Fruit fly (Drosophila melanogaster) whole organism, prepupa: Measurements from ENCODE around the gene Mi-2.

Experiments
- Blimp-1 ChIP-seq: fragments of 200-800 bp; sonication (Bioruptor generic); optimal IDR thresholded peaks from 3 replicates; lab custom pipeline; 2017; ENCODE audit warnings: missing biosample characterization, missing genetic modification characterization, mild to moderate bottlenecking, moderate library complexity, missing genetic modification reagents
- CG6808 ChIP-seq: fragments of 200-800 bp; sonication (Bioruptor generic); optimal IDR thresholded peaks from 3 replicates; lab custom pipeline; 2017; ENCODE audit warnings: missing biosample characterization, missing genetic modification characterization, mild to moderate bottlenecking, moderate library complexity, missing genetic modification reagents
- CG6854 ChIP-seq: fragments of 200-800 bp; sonication (Bioruptor generic); optimal IDR thresholded peaks from 2 replicates; lab custom pipeline; 2017; ENCODE audit warnings: missing biosample characterization, mild to moderate bottlenecking, missing genetic modification characterization
- CG7368 ChIP-seq: fragments of 200-800 bp; sonication (Bioruptor generic); optimal IDR thresholded peaks from 3 replicates; lab custom pipeline; 2016; ENCODE audit warnings: missing biosample characterization, missing genetic modification characterization
- Ets96B ChIP-seq: fragments of 200-800 bp; optimal IDR thresholded peaks from 2 replicates; lab custom pipeline; 2019; ENCODE audit warnings: missing biosample characterization, mild to moderate bottlenecking, missing genetic modification characterization, moderate library complexity
- Lpt ChIP-seq: fragments of 200-800 bp; sonication (Bioruptor generic); optimal IDR thresholded peaks from 3 replicates; lab custom pipeline; 2016; ENCODE audit warnings: missing biosample characterization, missing genetic modification characterization
- Met ChIP-seq: fragments of 200-800 bp; sonication (Bioruptor generic); optimal IDR thresholded peaks from 3 replicates; lab custom pipeline; 2016; ENCODE audit warnings: missing biosample characterization, missing genetic modification characterization
- Smox ChIP-seq: fragments of 200-800 bp; sonication (Bioruptor generic); optimal IDR thresholded peaks from 3 replicates; lab custom pipeline; 2016; ENCODE audit warnings: missing biosample characterization, missing genetic modification characterization
- Sox102F ChIP-seq: fragments of 200-800 bp; sonication (Bioruptor generic); optimal IDR thresholded peaks from 2 replicates; lab custom pipeline; 2016; ENCODE audit warnings: missing biosample characterization, mild to moderate bottlenecking, missing genetic modification characterization
- dsx ChIP-seq: fragments of 200-800 bp; optimal IDR thresholded peaks from 3 replicates; lab custom pipeline; 2019; ENCODE audit warnings: missing biosample characterization, mild to moderate bottlenecking, missing genetic modification characterization, moderate library complexity; ENCODE audit not compliant: poor library complexity, severe bottlenecking
- fd85E ChIP-seq: fragments of 200-800 bp; sonication (Bioruptor generic); optimal IDR thresholded peaks from 3 replicates; lab custom pipeline; 2016; ENCODE audit warnings: missing biosample characterization, missing genetic modification characterization
- svp ChIP-seq: fragments of 200-800 bp; sonication (Bioruptor generic); peaks from one replicate; lab custom pipeline; 2016; ENCODE audit warnings: missing biosample characterization, missing genetic modification characterization

dm6 chr3L:19922833-19923745 lies 13.1 kb upstream of the Mi-2 start, which contains the start of gene Pfdn6:
- TF ChIP-seq Met (no peak), fd85E (GFP tag; lab: Kevin White, UChicago) (no peak), svp (GFP tag; lab: Kevin White, UChicago) (no peak), dsx (no peak), CG7368 (GFP tag; lab: Kevin White, UChicago) (no peak), Blimp-1 (GFP tag; lab: Kevin White, UChicago) (no peak), CG6854 (GFP tag; lab: Kevin White, UChicago) (no peak), Lpt (GFP tag; lab: Kevin White, UChicago) (no peak), CG6808 (GFP tag; lab: Kevin White, UChicago) (no peak), Ets96B (tag; lab: Kevin White, UChicago) (peak; percentile 27), Sox102F (GFP tag; lab: Kevin White, UChicago) (no peak), Smox (GFP tag; lab: Kevin White, UChicago) (no peak)
